Worm (Caenorhabditis elegans): ENCODE data around the gene fbxa-111.
"Not testable (repeated sequence)": the region's sequence is repeated elsewhere in the genome, so short reads cannot be mapped to it uniquely, and the experiment has no call there.

Gene fbxa-111

ce11 chrV:16949609-16950008 is at the start of gene fbxa-111:
fbxa-111 (minus strand) TSS chrV:16949709.
- TF ChIP-seq syd-9, ceh-9, unc-42 (tag; optimal IDR thresholded peaks at IDR 0.05): not testable (repeated sequence)

DNA sequence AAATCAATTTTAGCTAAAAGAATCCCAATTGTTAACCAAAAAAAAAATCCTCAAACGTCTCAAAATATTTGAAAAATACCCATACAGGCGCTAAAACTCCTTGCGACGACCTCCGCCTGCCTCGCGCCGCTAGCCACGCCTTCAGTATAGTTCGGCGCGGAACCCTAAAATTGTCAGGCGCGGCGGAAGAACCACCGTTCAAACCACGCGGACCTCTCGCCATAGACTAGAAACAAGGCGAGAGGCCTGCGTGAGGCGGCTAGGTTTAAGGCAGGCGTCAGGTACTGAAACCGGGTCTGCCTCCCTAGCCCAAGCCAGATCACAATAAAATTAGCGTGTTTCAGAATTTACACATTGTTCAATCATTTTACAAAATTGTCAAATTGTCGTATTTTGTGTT is 42.9 kb upstream of the fbxa-111 start:
- TF ChIP-seq ztf-16 (tag; optimal IDR thresholded peaks at IDR 0.05) (no peak), pha-4 (tag; optimal IDR thresholded peaks at IDR 0.05) (no peak), pros-1 (tag; optimal IDR thresholded peaks at IDR 0.05) (no peak), lin-11 (tag; optimal IDR thresholded peaks at IDR 0.05) (no peak), ceh-9 (tag; optimal IDR thresholded peaks at IDR 0.05) (no peak), npax-4 (tag; optimal IDR thresholded peaks at IDR 0.05) (no peak), syd-9 (tag; optimal IDR thresholded peaks at IDR 0.05) (no peak), unc-55 (GFP tag; optimal IDR thresholded peaks at IDR 0.05) (no peak), mec-3 (tag; optimal IDR thresholded peaks at IDR 0.05; ENCODE audit: borderline replicate concordance) (no peak), ceh-31 (tag; optimal IDR thresholded peaks at IDR 0.05) (no peak)

DNA sequence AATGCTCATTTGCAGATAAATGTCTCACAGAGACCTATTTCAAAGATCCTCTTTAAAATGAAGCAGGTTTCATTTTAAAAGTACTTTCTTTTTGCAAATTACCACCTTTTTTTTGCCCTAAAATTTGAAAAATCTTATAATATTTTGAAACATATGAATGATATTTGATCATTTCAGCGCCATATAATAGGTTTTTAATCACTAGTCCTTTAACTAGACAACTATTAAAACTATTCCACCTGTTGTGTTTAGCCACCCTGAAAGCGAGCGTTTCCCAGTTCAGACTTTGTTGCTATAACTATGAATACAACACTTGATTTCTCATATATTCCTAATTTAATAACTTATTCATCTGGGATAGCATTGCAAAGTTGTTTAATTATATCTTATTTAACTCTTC is 42.2 kb upstream of the fbxa-111 start, which contains the start of gene srz-95:
Gene srz-95 (plus strand): TSS at position 301 of the 400 bp plus-strand sequence.
- TF ChIP-seq ceh-22 (tag; optimal IDR thresholded peaks at IDR 0.05), result no peak
- TF ChIP-seq pqm-1 (tag; optimal IDR thresholded peaks at IDR 0.05), result no peak
- no peak for TF ChIP-seq unc-42 (tag; optimal IDR thresholded peaks at IDR 0.05)
- no peak for TF ChIP-seq ceh-45 (GFP tag; IDR thresholded peaks at IDR 0.05)
- no peak for TF ChIP-seq madf-2 (tag; optimal IDR thresholded peaks at IDR 0.05)
- no peak for TF ChIP-seq nhr-11 (tag; optimal IDR thresholded peaks at IDR 0.05)
- no peak for TF ChIP-seq lin-11 (tag; optimal IDR thresholded peaks at IDR 0.05)
- TF ChIP-seq ahr-1 (tag; optimal IDR thresholded peaks at IDR 0.05), result no peak
- no peak for TF ChIP-seq fkh-10 (GFP tag; optimal IDR thresholded peaks at IDR 0.05)
- TF ChIP-seq sox-4 (tag; optimal IDR thresholded peaks at IDR 0.05), result no peak
- TF ChIP-seq odd-2 (tag; optimal IDR thresholded peaks at IDR 0.05), result no peak
- no peak for TF ChIP-seq hlh-30 (tag; optimal IDR thresholded peaks at IDR 0.05; ENCODE audit: insufficient read depth)
- TF ChIP-seq ceh-2 (tag; optimal IDR thresholded peaks at IDR 0.05), result no peak
- no peak for TF ChIP-seq F13H6.1 (tag; optimal IDR thresholded peaks at IDR 0.05)
- TF ChIP-seq pax-1 (tag; optimal IDR thresholded peaks at IDR 0.05), result no peak
- no peak for TF ChIP-seq che-1 (tag; optimal IDR thresholded peaks at IDR 0.05)
- TF ChIP-seq dmd-4 (tag; optimal IDR thresholded peaks at IDR 0.05; ENCODE audit: borderline replicate concordance), result no peak
- TF ChIP-seq ceh-18 (tag; optimal IDR thresholded peaks at IDR 0.05), result no peak
- no peak for TF ChIP-seq sdc-2 (tag; optimal IDR thresholded peaks at IDR 0.05)
- TF ChIP-seq ceh-24 (tag; optimal IDR thresholded peaks at IDR 0.05), result no peak

DNA sequence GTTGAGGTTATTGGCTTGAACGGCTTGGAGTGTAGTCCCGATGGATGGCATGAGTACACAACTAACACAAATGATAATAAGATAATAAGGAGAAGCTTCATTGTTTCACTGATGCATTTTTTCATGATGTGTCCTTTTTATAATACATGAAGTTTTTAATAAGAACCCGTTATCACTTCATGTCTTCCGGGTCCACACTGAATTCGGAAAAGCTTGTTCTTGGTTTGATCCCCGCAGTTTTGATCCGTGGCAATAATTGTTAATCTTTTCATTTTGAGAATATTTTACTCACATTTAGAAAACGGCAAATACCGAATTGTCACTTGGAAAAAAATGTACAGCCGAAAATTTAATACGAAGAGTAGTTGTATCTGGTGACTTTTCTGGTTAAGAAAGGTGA is 39.1 kb upstream of the fbxa-111 start, which contains the start of gene Y102A5C.27:
Gene Y102A5C.27 (minus strand): TSS at position 101 of the 400 bp plus-strand sequence.
- no peak for TF ChIP-seq madf-2 (tag; optimal IDR thresholded peaks at IDR 0.05)
- TF ChIP-seq nhr-11 (tag; optimal IDR thresholded peaks at IDR 0.05), result no peak
- no peak for TF ChIP-seq hlh-30 (tag; optimal IDR thresholded peaks at IDR 0.05; ENCODE audit: insufficient read depth)
- no peak for TF ChIP-seq unc-3 (GFP tag; conservative IDR thresholded peaks at IDR 0.05)
- no peak for TF ChIP-seq unc-3 (tag; optimal IDR thresholded peaks at IDR 0.05)
- no peak for TF ChIP-seq ceh-6 (GFP tag; optimal IDR thresholded peaks at IDR 0.05)
- TF ChIP-seq dmd-4 (tag; optimal IDR thresholded peaks at IDR 0.05; ENCODE audit: borderline replicate concordance), result no peak
- no peak for TF ChIP-seq ref-2 (tag; optimal IDR thresholded peaks at IDR 0.05)
- TF ChIP-seq T23F11.4 (GFP tag; optimal IDR thresholded peaks at IDR 0.05), result no peak
- TF ChIP-seq C38D4.7 (GFP tag; optimal IDR thresholded peaks at IDR 0.05), result no peak
- TF ChIP-seq pat-9 (tag; optimal IDR thresholded peaks at IDR 0.05), result no peak
- no peak for TF ChIP-seq pros-1 (tag; optimal IDR thresholded peaks at IDR 0.05)
- no peak for TF ChIP-seq ceh-14 (tag; optimal IDR thresholded peaks at IDR 0.05)
- TF ChIP-seq hlh-8 (tag; optimal IDR thresholded peaks at IDR 0.05), result no peak
- TF ChIP-seq npax-4 (tag; optimal IDR thresholded peaks at IDR 0.05), result no peak
- TF ChIP-seq pag-3 (tag; optimal IDR thresholded peaks at IDR 0.05; ENCODE audit: borderline replicate concordance), result no peak
- TF ChIP-seq elt-2 (tag; optimal IDR thresholded peaks at IDR 0.05), result no peak
- no peak for TF ChIP-seq syd-9 (tag; optimal IDR thresholded peaks at IDR 0.05)
